Fruit fly (Drosophila melanogaster) Kc167 (cell line): ENCODE data around the gene CG43255.

Source experiments
- Myc ChIP-seq: fragments of >200 bp; optimal IDR thresholded peaks from 2 replicates; lab custom pipeline; 2017; ENCODE audit warnings: missing external identifiers
- h ChIP-seq: fragments of >200 bp; optimal IDR thresholded peaks from 3 replicates; lab custom pipeline; 2018; ENCODE audit warnings: missing external identifiers

DNA sequence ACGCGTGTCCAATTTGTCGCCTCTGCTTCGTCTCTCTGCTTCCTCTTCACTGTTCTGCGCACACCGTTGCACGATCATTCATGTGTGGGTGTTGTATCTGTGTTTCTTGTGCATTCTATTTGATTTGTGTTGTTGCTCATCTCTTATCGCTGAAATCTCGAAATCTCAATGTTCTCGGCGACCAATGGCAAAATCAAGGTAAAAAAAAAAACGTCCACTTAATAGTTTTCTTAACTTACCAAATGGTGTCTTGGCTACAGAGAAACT, 16.3 kb upstream of the CG43255 start:
- TF ChIP-seq h (lab: Kevin White, UChicago) (no peak), Myc (lab: Kevin White, UChicago) (no peak)
